Worm (Caenorhabditis elegans): ENCODE measurements around the gene F28C1.1.

- no peak for TF ChIP-seq ref-1 (GFP tag; conservative IDR thresholded peaks at IDR 0.05)
- no peak for TF ChIP-seq flt-1 (GFP tag; IDR thresholded peaks at IDR 0.05)
- TF ChIP-seq cog-1 (tag; optimal IDR thresholded peaks at IDR 0.05) = no peak
- no peak for TF ChIP-seq ztf-23 (GFP tag; IDR thresholded peaks at IDR 0.05)
- no peak for TF ChIP-seq med-1 (GFP tag; optimal IDR thresholded peaks at IDR 0.05; ENCODE audit: insufficient read depth)
- no peak for TF ChIP-seq ztf-29 (GFP tag; IDR thresholded peaks at IDR 0.05)
Observed at ce11 chrV:12408996-12409395, 41.6 kb upstream of the F28C1.1 start.

Measured in whole organism, midembryonic.